Worm (Caenorhabditis elegans): ENCODE data around the gene F01F1.2.

- TF ChIP-seq jun-1 (tag; optimal IDR thresholded peaks at IDR 0.05) (no peak), lin-39 (tag; optimal IDR thresholded peaks at IDR 0.05) (no peak), skn-1 (tag; optimal IDR thresholded peaks at IDR 0.05) (no peak), unc-62 (GFP tag; optimal IDR thresholded peaks at IDR 0.05) (no peak), C34B4.2 (tag; optimal IDR thresholded peaks at IDR 0.05) (no peak), nhr-12 (tag; optimal IDR thresholded peaks at IDR 0.05) (no peak)
Measured at ce11 chrIII:5834053-5834452, 44.3 kb upstream of the F01F1.2 start, which contains the start of gene R12B2.6.
